Worm (Caenorhabditis elegans) whole organism, early embryonic: ENCODE measurements around the gene cyp-35C1.

Source experiments
- B0310.2 ChIP-seq: sonication (generic microtip); optimal IDR thresholded peaks from 2 replicates; lab custom pipeline; 2016; ENCODE audit warnings: mild to moderate bottlenecking, missing genetic modification characterization, missing compliant biosample characterization
- F13C5.2 ChIP-seq: sonication (generic microtip); optimal IDR thresholded peaks from 2 replicates; lab custom pipeline; 2017; ENCODE audit warnings: mild to moderate bottlenecking, missing genetic modification characterization, inconsistent platforms, missing compliant biosample characterization
- aly-1 ChIP-seq: sonication (generic microtip); optimal IDR thresholded peaks from 2 replicates; lab custom pipeline; 2016; ENCODE audit warnings: missing genetic modification characterization, missing compliant biosample characterization
- ama-1 ChIP-seq: fragments of 150-350 bp; optimal IDR thresholded peaks from 2 replicates; lab custom pipeline; 2014
- ceh-36 ChIP-seq: sonication (generic microtip); optimal IDR thresholded peaks from 2 replicates; lab custom pipeline; 2016; ENCODE audit warnings: missing genetic modification characterization, inconsistent platforms, missing compliant biosample characterization
- flt-1 ChIP-seq: fragments of 200-800 bp; sonication (Bioruptor generic); IDR thresholded peaks from 2 replicates; pipeline ENCODE4 v1.3.6; 2022; ENCODE audit warnings: missing genetic modification characterization, missing compliant biosample characterization
- hmbx-1 ChIP-seq: sonication (generic microtip); optimal IDR thresholded peaks from 2 replicates; lab custom pipeline; 2016; ENCODE audit warnings: mild to moderate bottlenecking, missing genetic modification characterization, missing compliant biosample characterization
- pes-1 ChIP-seq: fragments of 200-800 bp; sonication (Bioruptor generic); IDR thresholded peaks from 2 replicates; pipeline ENCODE4 v1.3.6; 2022; ENCODE audit warnings: missing genetic modification reagents, missing genetic modification characterization, missing compliant biosample characterization
- scrt-1 ChIP-seq: fragments of 200-800 bp; sonication (Bioruptor generic); IDR thresholded peaks from 2 replicates; pipeline ENCODE4 v1.3.6; 2022; ENCODE audit warnings: missing genetic modification characterization, missing compliant biosample characterization
- sea-1 ChIP-seq: fragments of 200-800 bp; sonication (Bioruptor generic); conservative IDR thresholded peaks from 2 replicates; pipeline ENCODE4 v1.3.6; 2022; ENCODE audit warnings: missing genetic modification characterization, missing compliant biosample characterization
- tbx-11 ChIP-seq: fragments of 200-800 bp; sonication (Bioruptor generic); IDR thresholded peaks from 2 replicates; pipeline ENCODE4 v1.3.6; 2022; ENCODE audit warnings: missing genetic modification characterization, missing compliant biosample characterization
- tra-4 ChIP-seq: sonication (generic microtip); optimal IDR thresholded peaks from 2 replicates; lab custom pipeline; 2017; ENCODE audit warnings: missing genetic modification characterization, missing compliant biosample characterization

- TF ChIP-seq B0310.2 (tag; lab: Kevin White, UChicago) (no peak), scrt-1 (no peak), tbx-11 (GFP tag; lab: Robert Waterston, UW) (no peak), ama-1 (lab: Kevin White, UChicago) (no peak), F13C5.2 (no peak), flt-1 (GFP tag; lab: Robert Waterston, UW) (no peak), hmbx-1 (no peak), tra-4 (tag; lab: Kevin White, UChicago) (no peak), ceh-36 (no peak), aly-1 (no peak), sea-1 (GFP tag; lab: Robert Waterston, UW) (no peak), pes-1 (GFP tag; lab: Robert Waterston, UW) (no peak)
These were observed 32.9 kb upstream of the cyp-35C1 start, which contains the start of gene C06B3.16 for ce11 chrV:13931225-13931624.
